Worm (Caenorhabditis elegans) whole organism, early embryonic: ENCODE results near the gene nhr-124.

Source experiments
- B0310.2 ChIP-seq: sonication (generic microtip); optimal IDR thresholded peaks from 2 replicates; lab custom pipeline; 2016; ENCODE audit warnings: mild to moderate bottlenecking, missing genetic modification characterization, missing compliant biosample characterization
- F13C5.2 ChIP-seq: sonication (generic microtip); optimal IDR thresholded peaks from 2 replicates; lab custom pipeline; 2017; ENCODE audit warnings: mild to moderate bottlenecking, missing genetic modification characterization, inconsistent platforms, missing compliant biosample characterization
- aly-1 ChIP-seq: sonication (generic microtip); optimal IDR thresholded peaks from 2 replicates; lab custom pipeline; 2016; ENCODE audit warnings: missing genetic modification characterization, missing compliant biosample characterization
- ama-1 ChIP-seq: fragments of 150-350 bp; optimal IDR thresholded peaks from 2 replicates; lab custom pipeline; 2014
- ceh-13 ChIP-seq: fragments of 200-800 bp; sonication (Bioruptor generic); optimal IDR thresholded peaks from 2 replicates; lab custom pipeline; 2018; ENCODE audit warnings: mild to moderate bottlenecking, missing genetic modification characterization, missing compliant biosample characterization
- ceh-36 ChIP-seq: sonication (generic microtip); optimal IDR thresholded peaks from 2 replicates; lab custom pipeline; 2016; ENCODE audit warnings: missing genetic modification characterization, inconsistent platforms, missing compliant biosample characterization
- ets-7 ChIP-seq: sonication (generic microtip); optimal IDR thresholded peaks from 2 replicates; lab custom pipeline; 2016; ENCODE audit warnings: missing genotype, missing genetic modification characterization, missing compliant biosample characterization
- flt-1 ChIP-seq: fragments of 200-800 bp; sonication (Bioruptor generic); IDR thresholded peaks from 2 replicates; pipeline ENCODE4 v1.3.6; 2022; ENCODE audit warnings: missing genetic modification characterization, missing compliant biosample characterization
- hmbx-1 ChIP-seq: sonication (generic microtip); optimal IDR thresholded peaks from 2 replicates; lab custom pipeline; 2016; ENCODE audit warnings: mild to moderate bottlenecking, missing genetic modification characterization, missing compliant biosample characterization
- hmg-4 ChIP-seq: fragments of 200-800 bp; sonication (Bioruptor generic); optimal IDR thresholded peaks from 2 replicates; lab custom pipeline; 2018; ENCODE audit warnings: mild to moderate bottlenecking, missing genetic modification characterization, missing compliant biosample characterization
- hnd-1 ChIP-seq: sonication (generic microtip); optimal IDR thresholded peaks from 2 replicates; lab custom pipeline; 2016; ENCODE audit warnings: missing genetic modification characterization, missing compliant biosample characterization
- pes-1 ChIP-seq: fragments of 200-800 bp; sonication (Bioruptor generic); IDR thresholded peaks from 2 replicates; pipeline ENCODE4 v1.3.6; 2022; ENCODE audit warnings: missing genetic modification reagents, missing genetic modification characterization, missing compliant biosample characterization
- scrt-1 ChIP-seq: fragments of 200-800 bp; sonication (Bioruptor generic); IDR thresholded peaks from 2 replicates; pipeline ENCODE4 v1.3.6; 2022; ENCODE audit warnings: missing genetic modification characterization, missing compliant biosample characterization
- sea-1 ChIP-seq: fragments of 200-800 bp; sonication (Bioruptor generic); conservative IDR thresholded peaks from 2 replicates; pipeline ENCODE4 v1.3.6; 2022; ENCODE audit warnings: missing genetic modification characterization, missing compliant biosample characterization
- tbx-11 ChIP-seq: fragments of 200-800 bp; sonication (Bioruptor generic); IDR thresholded peaks from 2 replicates; pipeline ENCODE4 v1.3.6; 2022; ENCODE audit warnings: missing genetic modification characterization, missing compliant biosample characterization
- tbx-37 ChIP-seq: fragments of 200-800 bp; sonication (Bioruptor generic); conservative IDR thresholded peaks from 2 replicates; pipeline ENCODE4 v1.3.6; 2022; ENCODE audit warnings: missing genetic modification reagents, missing genetic modification characterization, missing compliant biosample characterization
- tra-4 ChIP-seq: sonication (generic microtip); optimal IDR thresholded peaks from 2 replicates; lab custom pipeline; 2017; ENCODE audit warnings: missing genetic modification characterization, missing compliant biosample characterization

The nhr-124 gene

DNA sequence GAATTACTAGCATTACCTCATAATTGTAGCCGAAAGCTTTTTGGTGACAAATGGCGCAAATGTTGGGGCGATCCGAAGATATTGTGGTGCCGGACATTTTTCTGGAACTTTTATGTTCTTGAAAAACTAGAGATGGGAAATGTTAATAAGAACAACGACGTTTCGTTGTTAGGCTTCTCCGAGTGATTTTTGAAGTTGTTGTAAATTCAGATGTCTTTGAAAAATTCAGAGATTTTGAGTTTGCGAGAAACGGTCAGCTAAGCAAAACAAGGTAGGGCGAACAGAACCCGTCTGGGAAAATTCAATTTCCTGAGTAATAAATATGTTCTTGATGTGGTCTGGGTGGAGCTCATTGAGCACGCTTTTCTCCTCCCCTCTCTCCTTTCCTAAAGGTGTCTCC lies at the start of gene nhr-124:
TSS of gene nhr-124 (minus strand) at position 101 of the 400 bp plus-strand sequence.
- no peak for TF ChIP-seq B0310.2
- TF ChIP-seq tra-4 = no peak
- TF ChIP-seq ceh-13 (GFP tag; lab: Kevin White, UChicago) = no peak
- TF ChIP-seq ceh-36 (tag; lab: Kevin White, UChicago) = no peak
- no peak for TF ChIP-seq scrt-1
- no peak for TF ChIP-seq sea-1 (GFP tag; lab: Robert Waterston, UW)
- no peak for TF ChIP-seq pes-1
- no peak for TF ChIP-seq aly-1 (tag; lab: Kevin White, UChicago)
- no peak for TF ChIP-seq F13C5.2
- no peak for TF ChIP-seq ets-7 (tag; lab: Kevin White, UChicago)
- no peak for TF ChIP-seq tbx-11
- TF ChIP-seq tbx-37 (GFP tag; lab: Robert Waterston, UW) = no peak
- no peak for TF ChIP-seq hmbx-1
- no peak for TF ChIP-seq ama-1 (lab: Kevin White, UChicago)
- TF ChIP-seq flt-1 (GFP tag; lab: Robert Waterston, UW) = no peak

DNA sequence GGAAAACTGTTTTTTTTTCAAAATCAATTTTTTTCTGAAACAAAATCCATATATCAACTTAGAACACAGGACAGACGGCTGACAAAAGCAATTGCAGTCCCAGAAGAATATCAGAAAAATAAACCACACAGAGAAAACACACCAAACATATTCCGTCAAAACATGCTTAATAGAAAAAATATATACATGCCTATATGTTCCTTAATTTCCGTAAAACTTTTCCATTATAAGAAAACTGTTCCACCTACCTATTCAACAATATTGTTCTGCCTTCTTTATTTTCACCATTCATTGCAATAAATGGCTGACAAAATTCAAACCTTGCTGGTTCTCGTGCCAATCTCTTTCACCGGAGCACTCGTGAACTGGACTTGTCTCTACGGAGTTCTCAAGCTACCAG lies 45.3 kb upstream of the nhr-124 start, which contains the start of gene srx-63:
TSS of gene srx-63 (plus strand) at position 301 of the 400 bp plus-strand sequence.
- TF ChIP-seq sea-1 (GFP tag; lab: Robert Waterston, UW) (no peak), ama-1 (lab: Kevin White, UChicago) (no peak), ceh-36 (tag; lab: Kevin White, UChicago) (no peak), hnd-1 (tag; lab: Kevin White, UChicago) (no peak), F13C5.2 (no peak), flt-1 (GFP tag; lab: Robert Waterston, UW) (no peak), hmg-4 (GFP tag; lab: Kevin White, UChicago) (no peak), tra-4 (no peak), hmbx-1 (no peak), ceh-13 (GFP tag; lab: Kevin White, UChicago) (no peak), ets-7 (tag; lab: Kevin White, UChicago) (no peak), aly-1 (tag; lab: Kevin White, UChicago) (no peak), B0310.2 (no peak), tbx-37 (GFP tag; lab: Robert Waterston, UW) (no peak), tbx-11 (no peak), pes-1 (no peak), scrt-1 (no peak)

DNA sequence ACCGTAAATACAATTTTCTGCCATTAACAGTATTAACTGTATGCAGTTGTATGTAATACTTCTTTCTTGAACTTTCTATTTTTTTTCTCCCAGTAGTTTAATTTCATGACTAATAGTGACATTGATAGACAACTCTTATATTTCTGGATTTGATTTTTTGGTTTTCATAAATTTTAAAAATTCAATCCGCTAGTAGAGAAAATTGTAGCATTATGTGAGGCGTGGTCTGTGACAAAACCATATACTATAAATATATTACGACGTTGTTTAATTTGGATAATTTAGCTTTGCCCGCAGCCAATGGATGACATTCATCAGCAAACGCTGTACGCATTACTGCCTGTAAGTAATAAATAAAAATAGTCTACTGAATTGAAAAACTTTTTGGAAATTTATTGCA lies 43.1 kb upstream of the nhr-124 start, which contains the start of gene srx-64:
TSS of gene srx-64 (plus strand) at position 301 of the 400 bp plus-strand sequence.
- TF ChIP-seq F13C5.2 = no peak
- TF ChIP-seq scrt-1 = no peak
- no peak for TF ChIP-seq B0310.2
- TF ChIP-seq tra-4 = no peak
- no peak for TF ChIP-seq ceh-36 (tag; lab: Kevin White, UChicago)
- no peak for TF ChIP-seq tbx-37 (GFP tag; lab: Robert Waterston, UW)
- TF ChIP-seq ama-1 (lab: Kevin White, UChicago) = no peak
- TF ChIP-seq aly-1 (tag; lab: Kevin White, UChicago) = no peak
- TF ChIP-seq sea-1 (GFP tag; lab: Robert Waterston, UW) = no peak
- TF ChIP-seq ceh-13 (GFP tag; lab: Kevin White, UChicago) = no peak
- TF ChIP-seq flt-1 (GFP tag; lab: Robert Waterston, UW) = no peak
- no peak for TF ChIP-seq hmbx-1
- TF ChIP-seq ets-7 (tag; lab: Kevin White, UChicago) = no peak
- TF ChIP-seq tbx-11 = no peak

DNA sequence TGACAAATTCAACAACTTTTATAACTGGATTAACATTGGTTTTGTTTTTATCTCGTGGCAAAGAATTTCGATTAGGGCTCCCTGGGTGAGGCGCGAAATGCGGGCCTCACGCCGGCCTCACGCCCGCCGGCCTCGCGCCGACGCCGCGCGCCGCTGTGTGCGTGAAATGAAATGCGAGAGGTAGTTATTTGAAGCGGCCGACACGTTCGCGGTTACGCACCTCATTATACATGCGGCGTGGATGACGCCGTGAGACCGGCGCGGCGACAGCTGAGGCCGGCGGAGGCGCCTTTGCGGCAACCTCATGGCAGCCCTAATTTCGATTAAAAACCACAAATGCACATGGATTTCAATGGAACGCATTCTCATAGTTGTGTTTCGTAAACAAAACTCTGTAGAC lies 41.5 kb upstream of the nhr-124 start:
- TF ChIP-seq hmg-4 (GFP tag; lab: Kevin White, UChicago) = no peak
- no peak for TF ChIP-seq ceh-13 (GFP tag; lab: Kevin White, UChicago)
- no peak for TF ChIP-seq sea-1 (GFP tag; lab: Robert Waterston, UW)

DNA sequence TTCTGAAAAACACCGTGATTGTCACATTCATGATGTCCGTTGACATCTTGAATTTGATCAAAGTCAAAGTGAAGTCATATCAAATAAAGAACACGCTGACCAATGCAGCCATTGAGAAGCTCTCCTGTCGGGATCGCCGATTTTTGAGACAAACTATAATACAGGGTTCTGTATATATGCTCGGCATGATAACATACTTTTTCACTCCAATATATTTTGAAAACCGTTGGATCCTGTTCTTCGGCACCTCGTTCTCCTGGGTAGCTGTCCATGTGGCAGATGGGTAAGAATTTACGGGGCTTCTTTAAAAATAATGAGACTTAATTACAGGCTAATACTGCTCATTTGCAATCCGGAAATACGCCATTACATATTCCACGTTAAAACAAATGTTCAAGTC lies 36.5 kb upstream of the nhr-124 start:
- TF ChIP-seq ceh-13 (GFP tag; lab: Kevin White, UChicago) = no peak
- no peak for TF ChIP-seq flt-1 (GFP tag; lab: Robert Waterston, UW)
- TF ChIP-seq hnd-1 (tag; lab: Kevin White, UChicago) = no peak
- no peak for TF ChIP-seq hmg-4 (GFP tag; lab: Kevin White, UChicago)
- TF ChIP-seq F13C5.2 = no peak
- no peak for TF ChIP-seq pes-1
- TF ChIP-seq scrt-1 = no peak

DNA sequence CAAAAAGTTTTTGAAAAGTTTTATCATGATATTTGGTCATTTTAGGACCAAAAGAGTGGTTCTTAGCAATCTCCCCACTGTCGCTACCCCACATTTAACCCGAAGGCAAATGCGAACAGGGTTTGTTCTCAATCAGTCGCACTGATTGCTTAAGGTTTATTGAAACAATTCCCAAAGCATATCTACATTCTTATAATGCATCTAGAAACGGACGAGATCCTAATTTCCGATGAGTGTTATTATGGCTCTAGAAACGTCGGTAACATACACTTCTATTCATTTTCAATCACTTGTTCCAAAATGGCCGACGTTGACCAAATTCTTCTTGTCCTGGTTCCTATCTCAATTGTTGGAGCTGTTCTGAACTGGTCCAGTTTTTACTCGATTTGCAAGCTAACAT lies 35.6 kb upstream of the nhr-124 start, which contains the start of gene srx-65:
TSS of gene srx-65 (plus strand) at position 301 of the 400 bp plus-strand sequence.
- no peak for TF ChIP-seq hmbx-1
- TF ChIP-seq ets-7 (tag; lab: Kevin White, UChicago) = no peak
- no peak for TF ChIP-seq ceh-13 (GFP tag; lab: Kevin White, UChicago)
- no peak for TF ChIP-seq ceh-36 (tag; lab: Kevin White, UChicago)
- TF ChIP-seq hnd-1 (tag; lab: Kevin White, UChicago) = no peak
- TF ChIP-seq B0310.2 = no peak
- no peak for TF ChIP-seq sea-1 (GFP tag; lab: Robert Waterston, UW)
- no peak for TF ChIP-seq tra-4
- TF ChIP-seq tbx-37 (GFP tag; lab: Robert Waterston, UW) = no peak
- no peak for TF ChIP-seq hmg-4 (GFP tag; lab: Kevin White, UChicago)
- no peak for TF ChIP-seq ama-1 (lab: Kevin White, UChicago)
- TF ChIP-seq pes-1 = no peak
- TF ChIP-seq flt-1 (GFP tag; lab: Robert Waterston, UW) = no peak
- TF ChIP-seq F13C5.2 = no peak
- no peak for TF ChIP-seq tbx-11

DNA sequence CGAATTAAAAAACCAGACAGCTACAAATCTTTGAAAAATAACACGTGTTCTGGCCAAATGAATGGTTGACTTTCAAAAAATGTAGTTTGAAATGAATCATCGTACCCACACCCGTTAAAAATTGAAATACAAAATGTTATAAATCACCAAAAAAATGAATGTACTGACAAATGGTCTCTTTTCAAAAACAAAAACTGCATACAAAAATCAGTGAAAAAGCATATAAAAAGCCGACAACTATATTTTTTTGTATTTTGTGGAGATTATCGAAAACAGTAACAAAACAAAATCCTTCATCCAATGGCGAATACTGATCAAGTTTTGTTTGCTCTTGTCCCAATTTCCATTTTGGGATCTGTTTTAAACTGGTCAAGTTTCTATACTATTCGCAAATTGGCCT lies 33.3 kb upstream of the nhr-124 start, which contains the start of gene srx-66:
TSS of gene srx-66 (plus strand) at position 301 of the 400 bp plus-strand sequence.
- TF ChIP-seq tra-4 (no peak), F13C5.2 (no peak), hnd-1 (tag; lab: Kevin White, UChicago) (no peak), flt-1 (GFP tag; lab: Robert Waterston, UW) (no peak), ceh-36 (tag; lab: Kevin White, UChicago) (no peak), scrt-1 (no peak), B0310.2 (no peak), sea-1 (GFP tag; lab: Robert Waterston, UW) (no peak), tbx-11 (no peak)

DNA sequence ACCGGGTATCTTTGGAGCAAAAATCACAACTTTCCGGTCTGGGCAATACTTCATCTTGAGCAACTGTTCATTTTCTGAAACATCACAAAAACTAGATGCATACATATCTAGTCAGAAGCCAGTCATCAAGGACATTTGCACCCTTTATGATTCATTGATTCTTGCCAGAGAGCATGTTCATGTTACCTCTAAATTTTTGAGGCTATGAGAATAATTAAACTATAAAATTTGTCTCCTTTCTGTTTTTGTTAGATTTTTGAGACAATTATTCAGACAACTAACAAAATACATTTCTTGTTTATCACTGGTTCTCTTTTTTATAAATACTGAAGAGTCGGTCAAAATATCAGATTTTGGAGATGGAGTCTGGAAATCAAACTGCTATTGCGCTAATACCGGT lies 30.5 kb upstream of the nhr-124 start, which contains the start of gene srx-67:
TSS of gene srx-67 (plus strand) at position 301 of the 400 bp plus-strand sequence.
- no peak for TF ChIP-seq ceh-36 (tag; lab: Kevin White, UChicago)
- TF ChIP-seq hmbx-1 = no peak
- TF ChIP-seq sea-1 (GFP tag; lab: Robert Waterston, UW) = no peak
- TF ChIP-seq tbx-37 (GFP tag; lab: Robert Waterston, UW) = no peak
- no peak for TF ChIP-seq F13C5.2
- TF ChIP-seq pes-1 = no peak
- TF ChIP-seq tra-4 = no peak
- no peak for TF ChIP-seq ets-7 (tag; lab: Kevin White, UChicago)
- TF ChIP-seq hnd-1 (tag; lab: Kevin White, UChicago) = no peak
- TF ChIP-seq flt-1 (GFP tag; lab: Robert Waterston, UW) = no peak
- no peak for TF ChIP-seq hmg-4 (GFP tag; lab: Kevin White, UChicago)
- no peak for TF ChIP-seq aly-1 (tag; lab: Kevin White, UChicago)
- no peak for TF ChIP-seq B0310.2
- TF ChIP-seq ama-1 (lab: Kevin White, UChicago) = no peak
- no peak for TF ChIP-seq tbx-11
- no peak for TF ChIP-seq scrt-1
- no peak for TF ChIP-seq ceh-13 (GFP tag; lab: Kevin White, UChicago)
